Fruit fly (Drosophila melanogaster): ENCODE data around the gene PVRAP.

Gene PVRAP

dm6 chr3L:5996936-5997335, at the start of gene PVRAP:
Gene PVRAP, plus strand, starts transcription at chr3L:5997208.
- TF ChIP-seq Med (GFP tag) (peak; percentile 14), CG17359 (tag; optimal IDR thresholded peaks at IDR 0.05) (no peak), Camta (GFP tag; optimal IDR thresholded peaks at IDR 0.05) (no peak), CG10274 (GFP tag; optimal IDR thresholded peaks at IDR 0.05) (no peak), scrt (GFP tag; optimal IDR thresholded peaks at IDR 0.05) (peak; percentile 90), Hmr (GFP tag; optimal IDR thresholded peaks at IDR 0.05) (peak; percentile 3), wek (GFP tag; optimal IDR thresholded peaks at IDR 0.05) (no peak), caup (GFP tag; optimal IDR thresholded peaks at IDR 0.05; ENCODE audit: severe bottlenecking) (no peak), abd-A (tag; optimal IDR thresholded peaks at IDR 0.05) (peak; percentile 58), CG11093 (GFP tag; IDR thresholded peaks at IDR 0.05) (no peak), sd (tag; optimal IDR thresholded peaks at IDR 0.05) (peak; percentile 85), chinmo (GFP tag; IDR thresholded peaks at IDR 0.05; ENCODE audit: partially characterized antibody) (0 out of 4 replicates have a peak, but pooled peaks have one; percentile 40), CG6272 (GFP tag; IDR thresholded peaks at IDR 0.05) (0 out of 2 replicates have a peak, but pooled peaks have one; percentile 20), CG11504 (tag; optimal IDR thresholded peaks at IDR 0.05) (peak; percentile 38), CG6813 (GFP tag; optimal IDR thresholded peaks at IDR 0.05) (no peak), amos (GFP tag; IDR thresholded peaks at IDR 0.05; ENCODE audit: partially characterized antibody) (0 out of 2 replicates have a peak, but pooled peaks have one; percentile 6), ewg (GFP tag; optimal IDR thresholded peaks at IDR 0.05) (peak; percentile 74), Hey (tag; optimal IDR thresholded peaks at IDR 0.05) (no peak), nerfin-1 (tag; optimal IDR thresholded peaks at IDR 0.05) (peak; percentile 90)

dm6 chr3L:5950467-5950866, 46.5 kb upstream of the PVRAP start, which contains the start of gene Egfrap:
Gene Egfrap, minus strand, starts transcription at chr3L:5950658.
- TF ChIP-seq sob (GFP tag; IDR thresholded peaks at IDR 0.05) (no peak), CG11504 (tag; optimal IDR thresholded peaks at IDR 0.05) (peak; percentile 98), CG4360 (GFP tag; IDR thresholded peaks at IDR 0.05) (no peak), CG3838 (GFP tag; optimal IDR thresholded peaks at IDR 0.05) (peak; percentile 94), CG6175 (GFP tag; IDR thresholded peaks at IDR 0.05) (0 out of 3 replicates have a peak, but pooled peaks have one; percentile 39), CrebB (tag; optimal IDR thresholded peaks at IDR 0.05) (no peak), CG12659 (GFP tag; optimal IDR thresholded peaks at IDR 0.05) (no peak), ara (GFP tag; IDR thresholded peaks at IDR 0.05) (no peak), ap (GFP tag; IDR thresholded peaks at IDR 0.05) (no peak), CG17328 (GFP tag; IDR thresholded peaks at IDR 0.05) (no peak), cwo (GFP tag; optimal IDR thresholded peaks at IDR 0.05) (no peak), CG30403 (GFP tag; optimal IDR thresholded peaks at IDR 0.05) (no peak), stwl (tag; optimal IDR thresholded peaks at IDR 0.05) (peak; percentile 20), Doc3 (GFP tag; IDR thresholded peaks at IDR 0.05; ENCODE audit: partially characterized antibody) (no peak), Tbp (GFP tag; optimal IDR thresholded peaks at IDR 0.05) (no peak), CG15514 (GFP tag; optimal IDR thresholded peaks at IDR 0.05) (no peak), Hey (tag; optimal IDR thresholded peaks at IDR 0.05) (no peak), Dfd (GFP tag; optimal IDR thresholded peaks at IDR 0.05) (no peak), Stat92E (GFP tag; optimal IDR thresholded peaks at IDR 0.05) (no peak), CG43689 (GFP tag; IDR thresholded peaks at IDR 0.05) (no peak), Rx (GFP tag; IDR thresholded peaks at IDR 0.05) (no peak), Jarid2 (GFP tag; optimal IDR thresholded peaks at IDR 0.05) (peak; percentile 66), al (GFP tag; IDR thresholded peaks at IDR 0.05) (no peak), CG10147 (GFP tag; optimal IDR thresholded peaks at IDR 0.05) (no peak), z (GFP tag; IDR thresholded peaks at IDR 0.05) (no peak), CG33213 (GFP tag; optimal IDR thresholded peaks at IDR 0.05) (no peak), bsh (GFP tag; optimal IDR thresholded peaks at IDR 0.05) (peak in 1 of 2 experiments; percentile 31), bbx (GFP tag; IDR thresholded peaks at IDR 0.05; ENCODE audit: partially characterized antibody) (peak; percentile 32; the same call in 1 of the 2 replicates), cato (GFP tag; optimal IDR thresholded peaks at IDR 0.05; ENCODE audit: borderline replicate concordance) (no peak), CG12071 (GFP tag; optimal IDR thresholded peaks at IDR 0.05) (no peak), cg (GFP tag; optimal IDR thresholded peaks at IDR 0.05) (no peak), ci (GFP tag; IDR thresholded peaks at IDR 0.05) (peak; percentile 57; the same call in 1 of the 3 replicates)

Data from whole organism, embryonic.